Worm (Caenorhabditis elegans) whole organism, early embryonic: ENCODE measurements around the gene T09E8.4.

Experiments used
- B0310.2 ChIP-seq: sonication (generic microtip); optimal IDR thresholded peaks from 2 replicates; lab custom pipeline; 2016; ENCODE audit warnings: mild to moderate bottlenecking, missing genetic modification characterization, missing compliant biosample characterization
- F13C5.2 ChIP-seq: sonication (generic microtip); optimal IDR thresholded peaks from 2 replicates; lab custom pipeline; 2017; ENCODE audit warnings: mild to moderate bottlenecking, missing genetic modification characterization, inconsistent platforms, missing compliant biosample characterization
- aly-1 ChIP-seq: sonication (generic microtip); optimal IDR thresholded peaks from 2 replicates; lab custom pipeline; 2016; ENCODE audit warnings: missing genetic modification characterization, missing compliant biosample characterization
- ama-1 ChIP-seq: fragments of 150-350 bp; optimal IDR thresholded peaks from 2 replicates; lab custom pipeline; 2014
- ceh-13 ChIP-seq: fragments of 200-800 bp; sonication (Bioruptor generic); optimal IDR thresholded peaks from 2 replicates; lab custom pipeline; 2018; ENCODE audit warnings: mild to moderate bottlenecking, missing genetic modification characterization, missing compliant biosample characterization
- ceh-36 ChIP-seq: sonication (generic microtip); optimal IDR thresholded peaks from 2 replicates; lab custom pipeline; 2016; ENCODE audit warnings: missing genetic modification characterization, inconsistent platforms, missing compliant biosample characterization
- ets-7 ChIP-seq: sonication (generic microtip); optimal IDR thresholded peaks from 2 replicates; lab custom pipeline; 2016; ENCODE audit warnings: missing genotype, missing genetic modification characterization, missing compliant biosample characterization
- flt-1 ChIP-seq: fragments of 200-800 bp; sonication (Bioruptor generic); IDR thresholded peaks from 2 replicates; pipeline ENCODE4 v1.3.6; 2022; ENCODE audit warnings: missing genetic modification characterization, missing compliant biosample characterization
- hmbx-1 ChIP-seq: sonication (generic microtip); optimal IDR thresholded peaks from 2 replicates; lab custom pipeline; 2016; ENCODE audit warnings: mild to moderate bottlenecking, missing genetic modification characterization, missing compliant biosample characterization
- hmg-4 ChIP-seq: fragments of 200-800 bp; sonication (Bioruptor generic); optimal IDR thresholded peaks from 2 replicates; lab custom pipeline; 2018; ENCODE audit warnings: mild to moderate bottlenecking, missing genetic modification characterization, missing compliant biosample characterization
- hnd-1 ChIP-seq: sonication (generic microtip); optimal IDR thresholded peaks from 2 replicates; lab custom pipeline; 2016; ENCODE audit warnings: missing genetic modification characterization, missing compliant biosample characterization
- pes-1 ChIP-seq: fragments of 200-800 bp; sonication (Bioruptor generic); IDR thresholded peaks from 2 replicates; pipeline ENCODE4 v1.3.6; 2022; ENCODE audit warnings: missing genetic modification reagents, missing genetic modification characterization, missing compliant biosample characterization
- scrt-1 ChIP-seq: fragments of 200-800 bp; sonication (Bioruptor generic); IDR thresholded peaks from 2 replicates; pipeline ENCODE4 v1.3.6; 2022; ENCODE audit warnings: missing genetic modification characterization, missing compliant biosample characterization
- sea-1 ChIP-seq: fragments of 200-800 bp; sonication (Bioruptor generic); conservative IDR thresholded peaks from 2 replicates; pipeline ENCODE4 v1.3.6; 2022; ENCODE audit warnings: missing genetic modification characterization, missing compliant biosample characterization
- tbx-11 ChIP-seq: fragments of 200-800 bp; sonication (Bioruptor generic); IDR thresholded peaks from 2 replicates; pipeline ENCODE4 v1.3.6; 2022; ENCODE audit warnings: missing genetic modification characterization, missing compliant biosample characterization
- tbx-37 ChIP-seq: fragments of 200-800 bp; sonication (Bioruptor generic); conservative IDR thresholded peaks from 2 replicates; pipeline ENCODE4 v1.3.6; 2022; ENCODE audit warnings: missing genetic modification reagents, missing genetic modification characterization, missing compliant biosample characterization
- tra-4 ChIP-seq: sonication (generic microtip); optimal IDR thresholded peaks from 2 replicates; lab custom pipeline; 2017; ENCODE audit warnings: missing genetic modification characterization, missing compliant biosample characterization

Gene T09E8.4

DNA sequence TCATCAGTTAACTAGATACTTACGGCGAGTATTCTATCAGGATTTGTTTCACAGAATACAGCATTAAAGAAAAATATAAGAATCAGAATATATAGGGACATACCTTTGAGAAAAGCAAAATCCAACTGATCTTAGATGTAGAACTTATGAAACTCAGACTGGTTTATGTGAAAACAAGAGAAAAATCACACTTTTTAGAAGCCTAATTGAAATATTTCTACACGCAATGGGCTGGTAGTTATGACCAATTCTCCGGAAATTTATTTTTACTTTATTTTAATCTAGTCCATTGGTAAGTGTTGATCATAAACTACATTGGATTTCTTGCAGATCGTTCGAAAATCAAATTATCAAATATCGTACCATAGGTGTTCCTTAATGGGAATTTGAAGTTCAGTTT is at the start of gene T09E8.4:
TSS of gene T09E8.4 (minus strand) at position 101 of the 400 bp plus-strand sequence.
- TF ChIP-seq tbx-37 (GFP tag; lab: Robert Waterston, UW) (no peak), flt-1 (no peak), tra-4 (tag; lab: Kevin White, UChicago) (no peak), sea-1 (GFP tag; lab: Robert Waterston, UW) (no peak), B0310.2 (tag; lab: Kevin White, UChicago) (no peak), ceh-36 (tag; lab: Kevin White, UChicago) (no peak), F13C5.2 (tag; lab: Kevin White, UChicago) (no peak), hnd-1 (tag; lab: Kevin White, UChicago) (no peak), pes-1 (no peak), hmbx-1 (tag; lab: Kevin White, UChicago) (no peak), ama-1 (lab: Kevin White, UChicago) (no peak)

DNA sequence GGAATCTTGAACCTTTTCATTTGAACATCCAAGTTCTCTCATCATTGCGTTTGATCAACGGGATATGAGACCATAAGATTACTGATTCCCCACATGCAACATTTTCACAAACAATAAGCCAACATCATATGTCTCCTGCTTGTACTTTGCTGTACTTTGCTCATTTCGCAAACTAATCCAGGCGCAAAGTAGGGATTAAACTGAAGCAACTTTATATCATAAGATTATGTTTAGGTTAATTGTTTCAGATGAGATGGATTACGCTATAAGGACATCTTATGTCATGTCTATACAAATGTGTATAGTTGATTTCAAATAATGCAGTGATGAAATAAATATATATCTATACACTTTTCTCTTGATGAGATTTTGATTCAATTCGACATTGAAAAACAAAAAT is 45.5 kb upstream of the T09E8.4 start:
- TF ChIP-seq scrt-1 = no peak
- TF ChIP-seq tra-4 (tag; lab: Kevin White, UChicago) = no peak
- no peak for TF ChIP-seq ceh-13 (GFP tag; lab: Kevin White, UChicago)
- no peak for TF ChIP-seq ets-7 (tag; lab: Kevin White, UChicago)
- no peak for TF ChIP-seq flt-1

DNA sequence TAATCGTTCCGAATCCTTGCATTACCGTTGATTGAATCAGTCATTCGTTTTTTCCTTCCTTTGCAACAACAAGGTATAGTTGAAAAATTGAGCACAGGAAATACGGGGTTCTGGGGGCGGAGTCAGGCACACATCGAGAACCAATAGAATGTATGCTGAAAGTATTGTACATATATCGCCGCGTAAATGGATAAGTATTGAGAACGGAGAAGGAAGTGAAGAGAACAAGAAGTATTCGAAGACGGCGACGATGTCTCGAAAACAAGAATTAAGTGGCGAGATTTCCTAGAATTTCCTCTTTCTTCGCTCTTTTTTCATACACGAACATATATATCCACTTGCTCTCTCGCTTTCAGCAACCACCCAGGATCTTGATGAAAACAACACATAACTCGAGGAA is 37.0 kb upstream of the T09E8.4 start:
- TF ChIP-seq ama-1 (lab: Kevin White, UChicago) = no peak
- TF ChIP-seq F13C5.2 (tag; lab: Kevin White, UChicago) = no peak
- TF ChIP-seq ets-7 (tag; lab: Kevin White, UChicago) = no peak
- TF ChIP-seq ceh-36 (tag; lab: Kevin White, UChicago) = no peak
- no peak for TF ChIP-seq tbx-11 (GFP tag; lab: Robert Waterston, UW)
- no peak for TF ChIP-seq hmbx-1 (tag; lab: Kevin White, UChicago)
- TF ChIP-seq flt-1 = no peak
- TF ChIP-seq tbx-37 (GFP tag; lab: Robert Waterston, UW) = no peak
- TF ChIP-seq hmg-4 (GFP tag; lab: Kevin White, UChicago) = no peak
- TF ChIP-seq sea-1 (GFP tag; lab: Robert Waterston, UW) = no peak
- no peak for TF ChIP-seq B0310.2 (tag; lab: Kevin White, UChicago)
- no peak for TF ChIP-seq hnd-1 (tag; lab: Kevin White, UChicago)
- no peak for TF ChIP-seq aly-1 (tag; lab: Kevin White, UChicago)
- no peak for TF ChIP-seq pes-1
- no peak for TF ChIP-seq scrt-1
- no peak for TF ChIP-seq ceh-13 (GFP tag; lab: Kevin White, UChicago)

DNA sequence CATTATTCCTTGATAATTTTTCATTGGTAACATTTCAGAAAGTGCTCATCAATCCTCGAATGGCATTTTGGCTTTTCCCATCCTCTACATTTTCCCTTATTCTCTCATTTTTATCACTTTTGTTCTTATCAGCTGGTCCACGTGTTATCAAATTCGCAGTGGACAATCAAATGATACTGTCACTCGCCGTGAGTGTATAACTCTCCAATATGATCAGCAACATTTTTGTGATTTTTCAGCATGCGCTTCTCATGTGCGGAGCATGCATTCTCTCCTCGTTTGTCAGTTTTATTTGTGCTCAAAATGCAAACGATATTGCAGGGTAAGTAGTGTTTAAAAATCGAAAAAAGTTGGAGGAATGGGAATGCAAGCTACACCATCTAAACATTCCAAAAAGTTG is 28.5 kb upstream of the T09E8.4 start:
- TF ChIP-seq flt-1 (no peak), scrt-1 (no peak), sea-1 (GFP tag; lab: Robert Waterston, UW) (no peak), ceh-13 (GFP tag; lab: Kevin White, UChicago) (no peak), hnd-1 (tag; lab: Kevin White, UChicago) (no peak), pes-1 (no peak), F13C5.2 (tag; lab: Kevin White, UChicago) (no peak), ama-1 (lab: Kevin White, UChicago) (no peak), ets-7 (tag; lab: Kevin White, UChicago) (no peak), tra-4 (tag; lab: Kevin White, UChicago) (no peak), hmg-4 (GFP tag; lab: Kevin White, UChicago) (no peak)

DNA sequence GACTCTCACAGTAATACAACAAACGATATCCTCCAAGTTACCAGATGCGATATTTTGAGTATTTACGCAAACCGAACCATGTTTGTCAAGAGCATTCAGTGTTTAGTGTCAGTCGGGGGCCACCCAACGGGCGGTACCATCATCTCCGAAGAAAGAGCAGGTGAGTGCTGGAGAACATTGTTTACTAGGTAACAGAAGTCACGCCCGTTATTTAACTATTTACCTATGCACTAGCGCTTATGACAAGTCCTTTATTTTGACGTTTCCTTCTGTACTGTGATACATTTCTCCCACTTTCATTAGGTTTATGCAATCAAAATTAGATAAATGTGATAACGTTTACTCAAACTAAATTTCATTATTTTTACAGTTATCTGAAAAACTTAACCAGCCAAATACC is 25.5 kb upstream of the T09E8.4 start, which contains the start of gene F57B1.6:
TSS of gene F57B1.6 (plus strand) at position 79 of the 400 bp plus-strand sequence.
- TF ChIP-seq ets-7 (tag; lab: Kevin White, UChicago) = no peak
- TF ChIP-seq scrt-1 = no peak
- TF ChIP-seq B0310.2 (tag; lab: Kevin White, UChicago) = no peak
- TF ChIP-seq tbx-37 (GFP tag; lab: Robert Waterston, UW) = no peak
- no peak for TF ChIP-seq flt-1
- no peak for TF ChIP-seq hmbx-1 (tag; lab: Kevin White, UChicago)
- TF ChIP-seq hnd-1 (tag; lab: Kevin White, UChicago) = no peak
- no peak for TF ChIP-seq sea-1 (GFP tag; lab: Robert Waterston, UW)
- no peak for TF ChIP-seq F13C5.2 (tag; lab: Kevin White, UChicago)
- TF ChIP-seq tra-4 (tag; lab: Kevin White, UChicago) = no peak
- no peak for TF ChIP-seq ceh-13 (GFP tag; lab: Kevin White, UChicago)
- TF ChIP-seq hmg-4 (GFP tag; lab: Kevin White, UChicago) = no peak
- no peak for TF ChIP-seq ama-1 (lab: Kevin White, UChicago)
- no peak for TF ChIP-seq aly-1 (tag; lab: Kevin White, UChicago)
- no peak for TF ChIP-seq ceh-36 (tag; lab: Kevin White, UChicago)
- no peak for TF ChIP-seq tbx-11 (GFP tag; lab: Robert Waterston, UW)
- no peak for TF ChIP-seq pes-1

DNA sequence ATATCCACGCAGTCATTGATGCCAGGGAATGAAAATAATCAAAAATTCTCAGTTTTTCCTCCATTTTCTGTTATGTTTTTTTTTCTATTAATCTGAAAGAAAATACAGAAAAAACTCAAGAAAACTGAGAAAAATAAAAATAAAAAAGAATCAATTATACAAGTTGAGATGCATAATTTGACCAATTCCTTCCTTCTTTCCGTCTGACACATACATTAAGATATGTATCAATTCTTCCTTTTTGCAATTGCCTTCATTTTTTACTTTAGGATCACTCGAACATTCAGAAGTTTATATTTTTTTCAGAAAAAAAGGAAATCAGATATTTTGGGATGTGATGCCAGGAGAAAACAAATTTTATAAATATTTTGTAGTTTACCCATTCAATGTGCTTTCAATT is 23.4 kb upstream of the T09E8.4 start, which contains the start of gene F57B1.5:
TSS of gene F57B1.5 (plus strand) at position 301 of the 400 bp plus-strand sequence.
- no peak for TF ChIP-seq tbx-11 (GFP tag; lab: Robert Waterston, UW)
- TF ChIP-seq tra-4 (tag; lab: Kevin White, UChicago) = no peak
- no peak for TF ChIP-seq B0310.2 (tag; lab: Kevin White, UChicago)

DNA sequence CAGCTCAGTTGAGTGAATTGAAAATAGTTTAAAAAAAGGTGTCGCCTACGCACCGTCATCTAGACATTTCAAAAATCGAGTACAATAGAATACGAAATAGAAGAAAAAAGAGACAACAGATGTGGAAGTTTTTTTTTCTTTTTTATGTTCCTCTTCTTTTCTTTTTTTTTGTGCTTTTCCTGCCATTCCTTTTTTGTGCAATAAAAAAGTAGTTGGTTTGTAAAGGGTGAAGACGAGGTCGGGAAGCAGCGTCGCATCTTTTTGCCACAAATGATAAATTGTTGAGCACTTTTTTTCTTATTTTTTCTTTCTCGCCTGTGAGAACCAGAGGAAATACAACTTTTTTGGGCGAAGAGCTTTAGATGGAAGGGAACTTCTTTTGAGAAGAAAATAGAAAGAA is 22.5 kb upstream of the T09E8.4 start:
- TF ChIP-seq tbx-11 (GFP tag; lab: Robert Waterston, UW) (no peak), F13C5.2 (tag; lab: Kevin White, UChicago) (no peak), B0310.2 (tag; lab: Kevin White, UChicago) (no peak), tbx-37 (GFP tag; lab: Robert Waterston, UW) (no peak), ceh-13 (GFP tag; lab: Kevin White, UChicago) (no peak), hmg-4 (GFP tag; lab: Kevin White, UChicago) (no peak), flt-1 (no peak), ama-1 (lab: Kevin White, UChicago) (no peak), ceh-36 (tag; lab: Kevin White, UChicago) (no peak)
